Worm (Caenorhabditis elegans) whole organism, L3 larva: Measurements from ENCODE around the gene cthd-1.

ENCODE experiments used
- R02D3.7 ChIP-seq: fragments of 150-350 bp; optimal IDR thresholded peaks from 2 replicates; lab custom pipeline; 2014; ENCODE audit warnings: missing biosample characterization, missing genetic modification characterization
- ZK546.5 ChIP-seq: sonication (generic microtip); optimal IDR thresholded peaks from 2 replicates; lab custom pipeline; 2017; ENCODE audit warnings: missing biosample characterization, missing genetic modification characterization
- aly-2 ChIP-seq: fragments of 150-350 bp; optimal IDR thresholded peaks from 2 replicates; lab custom pipeline; 2014; ENCODE audit warnings: missing biosample characterization, missing genetic modification characterization
- ama-1 ChIP-seq: fragments of 150-350 bp; optimal IDR thresholded peaks from 2 replicates; lab custom pipeline; 2018
- ceh-16 ChIP-seq: sonication (generic microtip); optimal IDR thresholded peaks from 2 replicates; lab custom pipeline; 2017; ENCODE audit warnings: missing biosample characterization, missing genetic modification characterization
- ceh-28 ChIP-seq: fragments of 150-350 bp; optimal IDR thresholded peaks from 2 replicates; lab custom pipeline; 2014; ENCODE audit warnings: missing biosample characterization, missing genetic modification reagents, missing genetic modification characterization
- ceh-82 ChIP-seq: fragments of 150-350 bp; optimal IDR thresholded peaks from 2 replicates; lab custom pipeline; 2014; ENCODE audit warnings: missing biosample characterization, missing genetic modification characterization
- ceh-9 ChIP-seq: sonication (generic microtip); optimal IDR thresholded peaks from 2 replicates; lab custom pipeline; 2018; ENCODE audit warnings: missing biosample characterization, missing genetic modification characterization
- daf-12 ChIP-seq: fragments of 150-350 bp; optimal IDR thresholded peaks from 2 replicates; lab custom pipeline; 2014; ENCODE audit warnings: missing biosample characterization, missing genetic modification reagents, missing genetic modification characterization
- egl-27 ChIP-seq: sonication (generic microtip); optimal IDR thresholded peaks from 4 replicates; lab custom pipeline; 2017; ENCODE audit warnings: missing biosample characterization, missing genetic modification reagents, missing genetic modification characterization
- egl-5 ChIP-seq: fragments of 150-350 bp; optimal IDR thresholded peaks from 2 replicates; lab custom pipeline; 2017; ENCODE audit warnings: missing biosample characterization, missing genetic modification reagents, missing genetic modification characterization, inconsistent platforms
- elt-1 ChIP-seq: fragments of 150-350 bp; optimal IDR thresholded peaks from 2 replicates; lab custom pipeline; 2014; ENCODE audit warnings: missing biosample characterization, missing genetic modification characterization
- elt-2 ChIP-seq: sonication (generic microtip); optimal IDR thresholded peaks from 2 replicates; lab custom pipeline; 2016; ENCODE audit warnings: missing genetic modification reagents, mild to moderate bottlenecking, missing genetic modification characterization, missing compliant biosample characterization
- elt-3 ChIP-seq, 3 experiments: fragments of 150-350 bp in 1 of 3; sonication (generic microtip) in 2 of 3; optimal IDR thresholded peaks; 2 replicates in 2 of 3; 4 replicates in 1 of 3; lab custom pipeline; 2014 to 2017; ENCODE audit warnings: missing biosample characterization in 3 of 3, missing genetic modification characterization in 3 of 3
- fkh-10 ChIP-seq: sonication (generic microtip); optimal IDR thresholded peaks from 2 replicates; lab custom pipeline; 2017; ENCODE audit warnings: missing biosample characterization, missing genetic modification reagents, missing genetic modification characterization
- fkh-2 ChIP-seq: fragments of 150-350 bp; optimal IDR thresholded peaks from 2 replicates; lab custom pipeline; 2014; ENCODE audit warnings: missing biosample characterization, missing genetic modification reagents, missing genetic modification characterization
- fos-1 ChIP-seq: fragments of 150-350 bp; optimal IDR thresholded peaks from 2 replicates; lab custom pipeline; 2014; ENCODE audit warnings: missing biosample characterization, missing genetic modification characterization
- hmg-11 ChIP-seq: sonication (generic microtip); optimal IDR thresholded peaks from 2 replicates; lab custom pipeline; 2016; ENCODE audit warnings: missing genetic modification characterization, missing compliant biosample characterization
- lin-15B ChIP-seq: fragments of 150-350 bp; optimal IDR thresholded peaks from 2 replicates; lab custom pipeline; 2014; ENCODE audit warnings: missing biosample characterization, missing genetic modification characterization
- lin-39 ChIP-seq: fragments of 150-350 bp; optimal IDR thresholded peaks from 2 replicates; lab custom pipeline; 2018; ENCODE audit warnings: missing biosample characterization, missing genetic modification reagents, missing genetic modification characterization
- lsy-12 ChIP-seq: sonication (generic microtip); optimal IDR thresholded peaks from 2 replicates; lab custom pipeline; 2016; ENCODE audit warnings: mild to moderate bottlenecking, missing genetic modification characterization, missing compliant biosample characterization
- mdl-1 ChIP-seq: fragments of 150-350 bp; optimal IDR thresholded peaks from 2 replicates; lab custom pipeline; 2014; ENCODE audit warnings: missing biosample characterization, missing genetic modification characterization
- mml-1 ChIP-seq: fragments of 150-350 bp; sonication (generic microtip); optimal IDR thresholded peaks from 3 replicates; lab custom pipeline; 2014; ENCODE audit warnings: missing biosample characterization, missing genetic modification characterization
- nfya-1 ChIP-seq: sonication (generic microtip); optimal IDR thresholded peaks from 2 replicates; lab custom pipeline; 2017; ENCODE audit warnings: missing genetic modification characterization, mild to moderate bottlenecking, missing compliant biosample characterization, antibody characterized with exemption, moderate library complexity; ENCODE audit not compliant: insufficient read depth
- nhr-11 ChIP-seq: fragments of 150-350 bp; optimal IDR thresholded peaks from 2 replicates; lab custom pipeline; 2014; ENCODE audit warnings: missing biosample characterization, missing genetic modification characterization
- nhr-12 ChIP-seq: fragments of 150-350 bp; optimal IDR thresholded peaks from 2 replicates; lab custom pipeline; 2014; ENCODE audit warnings: missing biosample characterization, missing genetic modification characterization
- nhr-23 ChIP-seq: fragments of 150-350 bp; optimal IDR thresholded peaks from 2 replicates; lab custom pipeline; 2014; ENCODE audit warnings: missing biosample characterization, missing genetic modification reagents, missing genetic modification characterization
- nhr-25 ChIP-seq: sonication (generic microtip); optimal IDR thresholded peaks from 2 replicates; lab custom pipeline; 2017; ENCODE audit warnings: missing biosample characterization, missing genetic modification characterization
- nhr-28 ChIP-seq: fragments of 150-350 bp; optimal IDR thresholded peaks from 2 replicates; lab custom pipeline; 2014; ENCODE audit warnings: missing biosample characterization, missing genetic modification characterization
- nhr-67 ChIP-seq: fragments of 150-350 bp; optimal IDR thresholded peaks from 2 replicates; lab custom pipeline; 2014; ENCODE audit warnings: missing biosample characterization, missing genetic modification characterization
- nhr-76 ChIP-seq: fragments of 150-350 bp; sonication (generic microtip); optimal IDR thresholded peaks from 5 replicates; lab custom pipeline; 2014; ENCODE audit warnings: missing biosample characterization, missing genetic modification characterization
- nhr-77 ChIP-seq: fragments of 150-350 bp; optimal IDR thresholded peaks from 2 replicates; lab custom pipeline; 2014; ENCODE audit warnings: missing biosample characterization, missing genetic modification characterization
- pha-4 ChIP-seq: fragments of 150-350 bp; optimal IDR thresholded peaks from 2 replicates; lab custom pipeline; 2014; ENCODE audit warnings: missing biosample characterization, missing genetic modification reagents, missing genetic modification characterization
- pqm-1 ChIP-seq: fragments of 150-350 bp; optimal IDR thresholded peaks from 2 replicates; lab custom pipeline; 2017; ENCODE audit warnings: missing biosample characterization, missing genetic modification characterization, inconsistent platforms
- sea-2 ChIP-seq: fragments of 150-350 bp; sonication (generic microtip); optimal IDR thresholded peaks from 4 replicates; lab custom pipeline; 2014; ENCODE audit warnings: missing biosample characterization, missing genetic modification reagents, missing genetic modification characterization
- skn-1 ChIP-seq: fragments of 150-350 bp; optimal IDR thresholded peaks from 2 replicates; lab custom pipeline; 2014; ENCODE audit warnings: missing biosample characterization, missing genetic modification characterization
- snpc-4 ChIP-seq: fragments of 150-350 bp; optimal IDR thresholded peaks from 2 replicates; lab custom pipeline; 2014; ENCODE audit warnings: missing biosample characterization, missing genetic modification characterization
- tbx-2 ChIP-seq: sonication (generic microtip); optimal IDR thresholded peaks from 2 replicates; lab custom pipeline; 2016; ENCODE audit warnings: mild to moderate bottlenecking, missing genetic modification characterization, missing compliant biosample characterization
- unc-62 ChIP-seq: fragments of 150-350 bp; sonication (generic microtip); optimal IDR thresholded peaks from 4 replicates; lab custom pipeline; 2014; ENCODE audit warnings: missing biosample characterization, missing genetic modification reagents, missing genetic modification characterization
- zag-1 ChIP-seq: fragments of 150-350 bp; optimal IDR thresholded peaks from 2 replicates; lab custom pipeline; 2014; ENCODE audit warnings: missing biosample characterization, missing genetic modification characterization
- ztf-11 ChIP-seq: fragments of 150-350 bp; optimal IDR thresholded peaks from 2 replicates; lab custom pipeline; 2014; ENCODE audit warnings: missing biosample characterization, missing genetic modification characterization
- ztf-4 ChIP-seq: fragments of 150-350 bp; optimal IDR thresholded peaks from 2 replicates; lab custom pipeline; 2014; ENCODE audit warnings: missing biosample characterization, missing genetic modification characterization

The cthd-1 gene

DNA sequence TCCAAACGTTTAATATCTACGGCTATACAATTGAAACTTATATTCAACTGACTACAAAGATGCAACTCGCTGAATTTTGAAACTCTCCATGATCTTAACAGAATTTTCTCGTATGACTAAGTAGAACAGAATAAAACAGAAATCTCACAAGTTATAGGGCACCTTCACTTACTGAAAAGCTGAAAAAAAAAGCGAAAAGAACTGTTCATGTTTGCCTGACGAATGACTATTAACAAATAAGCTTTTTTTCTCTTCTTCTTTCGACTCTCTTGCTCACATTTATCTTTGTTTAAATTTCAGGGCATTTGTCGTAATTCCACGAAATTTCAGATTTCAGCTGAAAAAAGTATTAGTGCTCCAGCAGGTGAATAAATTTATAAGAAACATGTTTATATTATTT, 24.7 kb downstream of the cthd-1 start, which contains the start of gene xbx-6:
Gene xbx-6, plus strand, starts transcription at position 301 of the 400 bp plus-strand sequence.
- TF ChIP-seq lin-15B, result no peak
- TF ChIP-seq egl-5 (tag; lab: Kevin White, UChicago), result no peak
- no peak for TF ChIP-seq egl-27 (tag; lab: Kevin White, UChicago)
- TF ChIP-seq elt-1 (tag; lab: Kevin White, UChicago), result no peak
- no peak for TF ChIP-seq nfya-1 (tag; lab: Kevin White, UChicago)
- TF ChIP-seq nhr-77 (tag; lab: Kevin White, UChicago), result no peak
- no peak for TF ChIP-seq skn-1
- no peak for TF ChIP-seq R02D3.7 (tag; lab: Kevin White, UChicago)
- no peak for TF ChIP-seq hmg-11
- no peak for TF ChIP-seq daf-12 (tag; lab: Kevin White, UChicago)
- TF ChIP-seq unc-62 (GFP tag; lab: Kevin White, UChicago), result no peak
- no peak for TF ChIP-seq nhr-11 (tag; lab: Kevin White, UChicago)
- TF ChIP-seq ceh-28, result no peak
- no peak for TF ChIP-seq zag-1 (tag; lab: Kevin White, UChicago)
- no peak for TF ChIP-seq ztf-4 (tag; lab: Kevin White, UChicago)
- no peak for TF ChIP-seq tbx-2 (tag; lab: Kevin White, UChicago)
- no peak for TF ChIP-seq ZK546.5 (tag; lab: Kevin White, UChicago)
- no peak for TF ChIP-seq lsy-12 (tag; lab: Kevin White, UChicago)
- TF ChIP-seq mdl-1 (tag; lab: Kevin White, UChicago), result no peak
- no peak for TF ChIP-seq nhr-28 (tag; lab: Kevin White, UChicago)

DNA sequence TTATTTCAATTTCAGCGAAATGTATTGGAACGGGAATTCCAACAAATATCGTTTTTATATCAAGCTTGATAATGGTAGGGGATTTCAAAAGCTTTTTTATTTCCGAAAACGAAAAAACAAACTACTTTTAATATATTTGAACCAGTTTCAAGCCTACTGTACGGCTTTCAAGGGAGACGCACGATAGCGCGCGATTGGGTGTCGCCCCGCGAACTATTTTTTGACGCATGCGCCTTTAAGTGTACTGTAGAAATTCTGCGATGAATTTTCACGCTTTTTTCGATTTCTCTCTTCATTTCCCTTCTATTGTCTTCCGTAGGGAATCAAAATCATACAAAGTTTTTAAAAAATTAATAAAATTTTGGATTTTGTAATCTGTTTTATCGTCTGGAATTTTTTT, 25.5 kb downstream of the cthd-1 start:
- TF ChIP-seq lsy-12 (tag; lab: Kevin White, UChicago) (no peak), nhr-67 (no peak), nhr-11 (tag; lab: Kevin White, UChicago) (no peak), daf-12 (tag; lab: Kevin White, UChicago) (no peak), pqm-1 (no peak), elt-2 (no peak), elt-1 (tag; lab: Kevin White, UChicago) (no peak), lin-15B (no peak), egl-5 (tag; lab: Kevin White, UChicago) (no peak), nhr-28 (tag; lab: Kevin White, UChicago) (no peak)
- TF ChIP-seq, all 47 proteins: peak for 0

DNA sequence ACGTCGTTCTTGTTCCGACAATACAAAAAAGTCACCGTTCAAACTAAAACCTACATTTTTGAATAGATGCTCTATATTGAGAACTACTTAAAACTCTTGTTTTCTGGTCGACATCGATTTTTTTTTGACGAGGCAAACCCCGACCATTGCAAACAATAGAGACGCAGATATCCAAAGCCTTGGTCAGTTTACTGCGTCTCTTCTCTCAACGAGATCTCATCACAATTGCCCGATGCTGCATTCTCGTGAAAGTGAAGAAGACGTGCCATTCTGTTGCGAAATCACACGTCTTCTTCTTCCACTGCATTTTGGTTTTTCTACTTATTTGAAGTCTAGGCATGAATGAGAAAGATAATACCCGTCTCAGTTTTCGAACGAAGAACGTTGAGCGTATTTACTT, 26.3 kb downstream of the cthd-1 start:
- TF ChIP-seq mml-1 (tag; lab: Kevin White, UChicago) (no peak), snpc-4 (tag; lab: Kevin White, UChicago) (peak; percentile 7), ZK546.5 (tag; lab: Kevin White, UChicago) (no peak), ceh-9 (tag; lab: Kevin White, UChicago) (no peak), R02D3.7 (tag; lab: Kevin White, UChicago) (no peak), zag-1 (tag; lab: Kevin White, UChicago) (no peak), nhr-77 (tag; lab: Kevin White, UChicago) (no peak), ceh-82 (tag; lab: Kevin White, UChicago) (no peak), nhr-12 (tag; lab: Kevin White, UChicago) (no peak), lin-39 (tag; lab: Kevin White, UChicago) (peak; percentile 80), nhr-76 (no peak), nhr-23 (tag; lab: Kevin White, UChicago) (no peak), ama-1 (lab: Kevin White, UChicago) (peak; percentile 24), elt-1 (tag; lab: Kevin White, UChicago) (peak; percentile 13), unc-62 (GFP tag; lab: Kevin White, UChicago) (no peak), aly-2 (tag; lab: Kevin White, UChicago) (no peak), pha-4 (tag; lab: Kevin White, UChicago) (peak; percentile 48), egl-5 (tag; lab: Kevin White, UChicago) (peak; percentile 59), hmg-11 (peak; percentile 52), egl-27 (tag; lab: Kevin White, UChicago) (no peak), skn-1 (peak; percentile 62), fkh-10 (GFP tag; lab: Kevin White, UChicago) (no peak), nfya-1 (tag; lab: Kevin White, UChicago) (peak; percentile 64), fos-1 (tag; lab: Kevin White, UChicago) (no peak), ceh-16 (tag; lab: Kevin White, UChicago) (no peak), lsy-12 (tag; lab: Kevin White, UChicago) (no peak), tbx-2 (tag; lab: Kevin White, UChicago) (no peak), sea-2 (GFP tag; lab: Kevin White, UChicago) (no peak), ceh-28 (peak; percentile 70), lin-15B (peak; percentile 32), daf-12 (tag; lab: Kevin White, UChicago) (no peak), pqm-1 (no peak), fkh-2 (tag; lab: Kevin White, UChicago) (no peak), ztf-4 (tag; lab: Kevin White, UChicago) (no peak), mdl-1 (tag; lab: Kevin White, UChicago) (no peak), ztf-11 (no peak), elt-3 (tag; optimal IDR thresholded peaks at IDR 0.05; lab: Kevin White, UChicago) (no peak), nhr-25 (tag; lab: Kevin White, UChicago) (peak; percentile 65)
